Worm (Caenorhabditis elegans): ENCODE data around the gene aat-4.

DNA sequence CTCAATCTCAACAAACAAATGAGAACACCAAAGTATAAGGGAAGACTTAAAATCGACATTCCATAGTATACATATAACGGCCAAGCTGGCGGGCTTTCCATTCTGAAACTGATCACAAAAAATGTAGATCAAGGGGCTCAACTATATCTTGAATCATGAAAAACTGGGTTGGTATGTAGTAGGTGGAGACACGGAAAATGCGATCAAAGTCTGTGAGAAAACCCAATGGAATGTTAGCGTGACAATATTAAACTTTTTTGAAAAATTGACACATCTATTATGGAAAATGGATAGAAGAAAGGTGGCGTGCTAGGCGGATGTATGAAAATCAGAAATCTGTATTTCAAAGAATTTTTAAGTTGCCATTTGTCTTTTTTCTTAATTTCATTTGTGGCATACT is 12.3 kb downstream of the aat-4 start, which contains the start of gene srv-28:
- TF ChIP-seq flt-1 (GFP tag; IDR thresholded peaks at IDR 0.05) (no peak), tab-1 (GFP tag; IDR thresholded peaks at IDR 0.05) (no peak), med-1 (GFP tag; optimal IDR thresholded peaks at IDR 0.05; ENCODE audit: insufficient read depth) (no peak), T22C8.4 (GFP tag; IDR thresholded peaks at IDR 0.05) (no peak)
